Worm (Caenorhabditis elegans) whole organism, L1 larva: ENCODE measurements around the gene F09C8.1.

Experiments
- ama-1 ChIP-seq: fragments of 150-350 bp; optimal IDR thresholded peaks from 2 replicates; lab custom pipeline; 2014
- egl-27 ChIP-seq, 2 experiments: fragments of 150-350 bp in 1 of 2; sonication (generic microtip); optimal IDR thresholded peaks; 3 replicates each; lab custom pipeline; 2017 to 2018; ENCODE audit warnings: missing biosample characterization in 2 of 2, missing genetic modification characterization in 2 of 2, missing genetic modification reagents in 2 of 2
- hlh-4 ChIP-seq: sonication (generic microtip); optimal IDR thresholded peaks from 2 replicates; lab custom pipeline; 2016; ENCODE audit warnings: mild to moderate bottlenecking, missing genetic modification characterization, missing compliant biosample characterization
- jun-1 ChIP-seq: fragments of 150-350 bp; optimal IDR thresholded peaks from 2 replicates; lab custom pipeline; 2014; ENCODE audit warnings: missing biosample characterization, missing genetic modification reagents, missing genetic modification characterization
- lin-13 ChIP-seq: fragments of 150-350 bp; optimal IDR thresholded peaks from 2 replicates; lab custom pipeline; 2014; ENCODE audit warnings: missing biosample characterization, missing genetic modification reagents, missing genetic modification characterization
- lin-39 ChIP-seq: fragments of 150-350 bp; optimal IDR thresholded peaks from 2 replicates; lab custom pipeline; 2014; ENCODE audit warnings: missing biosample characterization, missing genetic modification reagents, missing genetic modification characterization
- lsy-2 ChIP-seq, 2 experiments: fragments of 150-350 bp; optimal IDR thresholded peaks; 2 replicates each; lab custom pipeline; 2014; ENCODE audit warnings: missing biosample characterization in 2 of 2, missing genetic modification characterization in 2 of 2
- nhr-90 ChIP-seq: sonication (generic microtip); optimal IDR thresholded peaks from 2 replicates; lab custom pipeline; 2016; ENCODE audit warnings: mild to moderate bottlenecking, missing genetic modification characterization, missing compliant biosample characterization; ENCODE audit not compliant: poor library complexity
- pax-3 ChIP-seq: fragments of 200-800 bp; sonication (Bioruptor generic); optimal IDR thresholded peaks from 2 replicates; lab custom pipeline; 2018; ENCODE audit warnings: mild to moderate bottlenecking, missing genetic modification characterization, moderate library complexity, missing compliant biosample characterization
- pqm-1 ChIP-seq: sonication (generic microtip); optimal IDR thresholded peaks from 3 replicates; lab custom pipeline; 2017; ENCODE audit warnings: missing biosample characterization, missing genetic modification characterization
- sptf-1 ChIP-seq: fragments of 150-350 bp; optimal IDR thresholded peaks from 2 replicates; lab custom pipeline; 2014; ENCODE audit warnings: missing biosample characterization, missing genetic modification characterization
- unc-130 ChIP-seq: fragments of 150-350 bp; optimal IDR thresholded peaks from 2 replicates; lab custom pipeline; 2017; ENCODE audit warnings: missing biosample characterization, missing genetic modification characterization, inconsistent platforms
- ztf-11 ChIP-seq, 2 experiments: sonication (generic microtip); optimal IDR thresholded peaks; 2 replicates each; lab custom pipeline; 2016 to 2017; ENCODE audit warnings: missing genetic modification characterization in 2 of 2, missing biosample characterization in 1 of 2, missing compliant biosample characterization in 1 of 2

DNA sequence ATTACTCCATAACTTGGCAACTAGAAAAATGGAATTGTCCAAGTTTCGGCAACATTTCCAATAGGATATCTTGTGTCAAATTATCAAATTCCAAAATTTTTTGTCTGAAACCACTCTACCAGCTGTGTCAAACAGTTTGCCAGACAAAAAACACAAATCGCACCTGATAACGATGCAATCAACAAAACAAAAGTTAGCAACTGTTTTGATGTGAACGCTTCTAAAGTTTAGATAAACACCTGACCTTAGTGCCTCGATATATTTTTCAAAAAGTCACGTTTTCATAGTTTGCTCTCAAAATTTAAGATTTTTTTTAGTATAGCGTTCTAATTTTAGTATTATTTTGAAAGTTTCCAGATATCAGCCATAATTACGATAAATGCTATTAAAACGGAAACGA, 12.0 kb downstream of the F09C8.1 start:
- TF ChIP-seq lin-13 (GFP tag; lab: Kevin White, UChicago) (no peak), lsy-2 (tag; optimal IDR thresholded peaks at IDR 0.05; lab: Kevin White, UChicago) (no peak), pax-3 (no peak), sptf-1 (no peak), ama-1 (no peak), ztf-11 (tag; optimal IDR thresholded peaks at IDR 0.05; lab: Kevin White, UChicago) (no peak), nhr-90 (tag; lab: Kevin White, UChicago) (no peak), egl-27 (tag; optimal IDR thresholded peaks at IDR 0.05; lab: Kevin White, UChicago) (no peak), hlh-4 (no peak), pqm-1 (tag; lab: Kevin White, UChicago) (no peak), lin-39 (tag; lab: Kevin White, UChicago) (no peak), jun-1 (tag; lab: Kevin White, UChicago) (no peak), unc-130 (no peak)
